Worm (Caenorhabditis elegans) whole organism, L2 larva: ENCODE results near the gene F16F9.4.

Experiments used
- egl-27 ChIP-seq: sonication (generic microtip); optimal IDR thresholded peaks from 3 replicates; lab custom pipeline; 2017; ENCODE audit warnings: missing biosample characterization, missing genetic modification reagents, missing genetic modification characterization
- elt-1 ChIP-seq: fragments of 150-350 bp; optimal IDR thresholded peaks from 2 replicates; lab custom pipeline; 2014; ENCODE audit warnings: missing biosample characterization, missing genetic modification characterization
- elt-3 ChIP-seq: sonication (generic microtip); optimal IDR thresholded peaks from 2 replicates; lab custom pipeline; 2017; ENCODE audit warnings: missing biosample characterization, missing genetic modification characterization
- nhr-23 ChIP-seq: fragments of 150-350 bp; optimal IDR thresholded peaks from 2 replicates; lab custom pipeline; 2014; ENCODE audit warnings: missing biosample characterization, missing genetic modification reagents, missing genetic modification characterization
- nhr-6 ChIP-seq: fragments of 150-350 bp; optimal IDR thresholded peaks from 2 replicates; lab custom pipeline; 2014; ENCODE audit warnings: missing biosample characterization, missing genetic modification characterization
- nhr-77 ChIP-seq: fragments of 150-350 bp; optimal IDR thresholded peaks from 2 replicates; lab custom pipeline; 2014; ENCODE audit warnings: missing biosample characterization, missing genetic modification characterization
- skn-1 ChIP-seq: sonication (generic microtip); optimal IDR thresholded peaks from 2 replicates; lab custom pipeline; 2017; ENCODE audit warnings: missing biosample characterization, missing genetic modification characterization
- unc-62 ChIP-seq: fragments of 150-350 bp; optimal IDR thresholded peaks from 2 replicates; lab custom pipeline; 2014; ENCODE audit warnings: missing biosample characterization, missing genetic modification reagents, missing genetic modification characterization
- zag-1 ChIP-seq: fragments of 150-350 bp; optimal IDR thresholded peaks from 2 replicates; lab custom pipeline; 2014; ENCODE audit warnings: missing biosample characterization, missing genetic modification characterization

DNA sequence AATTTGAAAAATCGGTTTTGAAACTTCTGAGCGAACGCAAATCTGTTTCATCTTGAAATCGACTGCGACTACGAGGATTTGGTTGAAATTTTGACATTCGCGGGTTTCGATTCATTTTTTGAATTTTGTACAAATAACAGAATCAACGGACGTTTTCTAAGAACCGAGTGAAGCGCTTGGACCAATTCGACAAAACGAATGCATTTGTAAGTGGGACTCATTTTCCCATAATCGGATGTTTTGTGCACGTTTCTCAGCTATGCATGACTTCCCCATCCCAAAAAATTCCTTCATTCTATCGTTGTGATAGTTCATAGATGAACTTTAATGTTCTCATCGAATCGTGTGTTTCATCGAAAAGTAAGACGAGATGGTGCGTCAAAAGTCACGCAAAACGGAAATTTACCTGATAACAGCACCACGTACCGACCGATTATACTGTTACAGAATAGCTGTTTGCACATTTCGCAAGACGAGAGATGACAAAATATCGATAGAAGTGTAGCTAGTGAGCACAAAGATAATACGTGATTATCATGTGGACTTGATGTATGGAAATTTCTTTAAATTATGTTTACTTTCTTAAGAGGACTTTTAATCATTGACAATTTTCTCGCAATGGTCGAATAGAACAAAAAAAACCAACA, 7.1 kb upstream of the F16F9.4 start, which contains the start of gene mec-10:
- TF ChIP-seq elt-3 (tag; lab: Kevin White, UChicago) (no peak), skn-1 (tag; lab: Kevin White, UChicago) (no peak), nhr-77 (no peak), nhr-6 (tag; lab: Kevin White, UChicago) (no peak), elt-1 (tag; lab: Kevin White, UChicago) (no peak), nhr-23 (no peak), unc-62 (no peak), zag-1 (tag; lab: Kevin White, UChicago) (no peak), egl-27 (no peak)
